Fruit fly (Drosophila melanogaster) whole organism, embryonic: ENCODE results near the gene CG14971.

Experiments used
- Abd-B ChIP-seq: fragments of 200-800 bp; sonication (Bioruptor generic); optimal IDR thresholded peaks from 2 replicates; lab custom pipeline; 2018; ENCODE audit warnings: missing biosample characterization, mild to moderate bottlenecking, missing genetic modification characterization, moderate library complexity
- Adf1 ChIP-seq: fragments of 200-800 bp; sonication (Bioruptor generic); IDR thresholded peaks from 2 replicates; pipeline ENCODE4 v1.3.6; 2022; ENCODE audit warnings: missing biosample characterization, missing genetic modification characterization
- Atf-2 ChIP-seq: fragments of 200-800 bp; sonication (Bioruptor generic); optimal IDR thresholded peaks from 2 replicates; lab custom pipeline; 2016; ENCODE audit warnings: missing biosample characterization, missing genetic modification characterization
- C15 ChIP-seq: fragments of 200-800 bp; sonication (Bioruptor generic); IDR thresholded peaks from 3 replicates; pipeline ENCODE4 v1.3.6; 2022; ENCODE audit warnings: missing biosample characterization, missing genetic modification characterization
- CG10431 ChIP-seq: fragments of 200-800 bp; sonication (Bioruptor generic); optimal IDR thresholded peaks from 3 replicates; lab custom pipeline; 2018; ENCODE audit warnings: missing biosample characterization, mild to moderate bottlenecking, missing genetic modification characterization
- CG12219 ChIP-seq: fragments of 200-800 bp; sonication (Bioruptor generic); optimal IDR thresholded peaks from 3 replicates; lab custom pipeline; 2018; ENCODE audit warnings: missing biosample characterization, mild to moderate bottlenecking, missing genetic modification characterization
- CG13287 ChIP-seq: fragments of 200-800 bp; sonication (Bioruptor generic); IDR thresholded peaks from 2 replicates; pipeline ENCODE4 v1.3.6; 2022; ENCODE audit warnings: missing biosample characterization, missing genetic modification characterization; ENCODE audit not compliant: partially characterized antibody
- CG17186 ChIP-seq: fragments of 200-800 bp; sonication (Bioruptor generic); optimal IDR thresholded peaks from 3 replicates; lab custom pipeline; 2017; ENCODE audit warnings: missing biosample characterization, missing genetic modification reagents, missing genetic modification characterization
- CG18599 ChIP-seq: fragments of 200-800 bp; sonication (Bioruptor generic); optimal IDR thresholded peaks from 3 replicates; lab custom pipeline; 2017; ENCODE audit warnings: missing biosample characterization, missing genetic modification characterization, mild to moderate bottlenecking, moderate library complexity, missing genetic modification reagents
- CG2116 ChIP-seq: fragments of 200-800 bp; sonication (Bioruptor generic); optimal IDR thresholded peaks from 3 replicates; lab custom pipeline; 2018; ENCODE audit warnings: missing biosample characterization, mild to moderate bottlenecking, missing genetic modification characterization
- CG32767 ChIP-seq: fragments of 200-800 bp; sonication (Bioruptor generic); IDR thresholded peaks from 2 replicates; pipeline ENCODE4 v1.3.6; 2022; ENCODE audit warnings: missing biosample characterization, missing genetic modification characterization
- CG6654 ChIP-seq: fragments of 200-800 bp; sonication (Bioruptor generic); optimal IDR thresholded peaks from 2 replicates; lab custom pipeline; 2017; ENCODE audit warnings: missing biosample characterization, mild to moderate bottlenecking, missing genetic modification characterization
- CG6683 ChIP-seq: fragments of 200-800 bp; sonication (Bioruptor generic); optimal IDR thresholded peaks from 2 replicates; lab custom pipeline; 2017; ENCODE audit warnings: missing biosample characterization, mild to moderate bottlenecking, missing genetic modification characterization, missing genetic modification reagents
- CG6689 ChIP-seq: fragments of 200-800 bp; sonication (Bioruptor generic); IDR thresholded peaks from 2 replicates; pipeline ENCODE4 v1.3.6; 2022; ENCODE audit warnings: missing biosample characterization, missing genetic modification characterization
- CG6854 ChIP-seq: fragments of 200-800 bp; sonication (Bioruptor generic); optimal IDR thresholded peaks from 3 replicates; lab custom pipeline; 2017; ENCODE audit warnings: missing biosample characterization, mild to moderate bottlenecking, missing genetic modification characterization
- CG7357 ChIP-seq: fragments of 200-800 bp; sonication (Bioruptor generic); IDR thresholded peaks from 3 replicates; pipeline ENCODE4 v1.3.6; 2022; ENCODE audit warnings: missing biosample characterization, missing genetic modification characterization
- CG9797 ChIP-seq: fragments of 200-800 bp; sonication (Bioruptor generic); optimal IDR thresholded peaks from 3 replicates; lab custom pipeline; 2018; ENCODE audit warnings: missing biosample characterization, mild to moderate bottlenecking, missing genetic modification characterization
- CG9817 ChIP-seq: fragments of 200-800 bp; sonication (Bioruptor generic); optimal IDR thresholded peaks from 2 replicates; lab custom pipeline; 2018; ENCODE audit warnings: missing biosample characterization, mild to moderate bottlenecking, missing genetic modification characterization, moderate library complexity
- CoRest ChIP-seq: fragments of 200-800 bp; sonication (Bioruptor generic); optimal IDR thresholded peaks from 3 replicates; lab custom pipeline; 2018; ENCODE audit warnings: missing biosample characterization, mild to moderate bottlenecking, missing genetic modification characterization, moderate library complexity
- Doc3 ChIP-seq: fragments of 200-800 bp; sonication (Bioruptor generic); IDR thresholded peaks from 3 replicates; pipeline ENCODE4 v1.3.6; 2022; ENCODE audit warnings: missing biosample characterization, missing genetic modification characterization; ENCODE audit not compliant: partially characterized antibody
- Gsc ChIP-seq: fragments of 200-800 bp; sonication (Bioruptor generic); IDR thresholded peaks from 2 replicates; pipeline ENCODE4 v1.3.6; 2022; ENCODE audit warnings: missing biosample characterization, missing genetic modification characterization
- HmgD ChIP-seq: fragments of 200-800 bp; sonication (Bioruptor generic); optimal IDR thresholded peaks from 3 replicates; lab custom pipeline; 2016; ENCODE audit warnings: missing biosample characterization, missing genetic modification characterization
- HmgZ ChIP-seq: fragments of 200-800 bp; sonication (Bioruptor generic); optimal IDR thresholded peaks from 2 replicates; lab custom pipeline; 2018; ENCODE audit warnings: missing biosample characterization, mild to moderate bottlenecking, missing genetic modification characterization
- Hmx ChIP-seq: fragments of 200-800 bp; sonication (Bioruptor generic); optimal IDR thresholded peaks from 2 replicates; lab custom pipeline; 2016; ENCODE audit warnings: missing biosample characterization, missing genetic modification characterization
- Neu2 ChIP-seq: fragments of 200-800 bp; sonication (Bioruptor generic); optimal IDR thresholded peaks from 3 replicates; lab custom pipeline; 2016; ENCODE audit warnings: missing biosample characterization, missing genetic modification characterization, borderline replicate concordance
- az2 ChIP-seq: fragments of 200-800 bp; sonication (Bioruptor generic); optimal IDR thresholded peaks from 3 replicates; lab custom pipeline; 2016; ENCODE audit warnings: missing biosample characterization, missing genetic modification characterization
- cato ChIP-seq: fragments of 200-800 bp; sonication (Bioruptor generic); optimal IDR thresholded peaks from 2 replicates; lab custom pipeline; 2016; ENCODE audit warnings: missing biosample characterization, missing genetic modification characterization, borderline replicate concordance
- croc ChIP-seq: fragments of 200-800 bp; sonication (Bioruptor generic); conservative IDR thresholded peaks from 3 replicates; pipeline ENCODE4 v1.3.6; 2022; ENCODE audit warnings: missing biosample characterization, missing genetic modification characterization
- crp ChIP-seq, 2 experiments: fragments of 200-800 bp; sonication (Bioruptor generic); optimal IDR thresholded peaks; 2 replicates in 1 of 2; 3 replicates in 1 of 2; lab custom pipeline; 2017; ENCODE audit warnings: missing biosample characterization in 2 of 2, missing genetic modification characterization in 2 of 2, mild to moderate bottlenecking in 1 of 2, moderate library complexity in 1 of 2
- dpn ChIP-seq, 2 experiments: fragments of 200-800 bp; sonication (Bioruptor generic); optimal IDR thresholded peaks; 3 replicates each; lab custom pipeline; 2016; ENCODE audit warnings: missing biosample characterization in 2 of 2, missing genetic modification characterization in 2 of 2
- gt ChIP-seq: fragments of 200-800 bp; sonication (Bioruptor generic); IDR thresholded peaks from 2 replicates; pipeline ENCODE4 v1.3.6; 2022; ENCODE audit warnings: missing biosample characterization, missing genetic modification characterization
- her ChIP-seq: fragments of 200-800 bp; sonication (Bioruptor generic); optimal IDR thresholded peaks from 2 replicates; lab custom pipeline; 2016; ENCODE audit warnings: missing biosample characterization, missing genetic modification characterization
- jigr1 ChIP-seq: fragments of 200-800 bp; sonication (Bioruptor generic); IDR thresholded peaks from 3 replicates; pipeline ENCODE4 v1.3.6; 2022; ENCODE audit warnings: missing biosample characterization, missing genetic modification characterization
- ken ChIP-seq: fragments of 200-800 bp; sonication (Bioruptor generic); IDR thresholded peaks from 3 replicates; pipeline ENCODE4 v1.3.6; 2022; ENCODE audit warnings: missing biosample characterization, missing genetic modification characterization
- lab ChIP-seq: fragments of 200-800 bp; sonication (Bioruptor generic); optimal IDR thresholded peaks from 3 replicates; lab custom pipeline; 2017; ENCODE audit warnings: missing biosample characterization, missing genetic modification characterization, mild to moderate bottlenecking, moderate library complexity, missing genetic modification reagents
- lilli ChIP-seq: fragments of 200-800 bp; sonication (Bioruptor generic); optimal IDR thresholded peaks from 3 replicates; lab custom pipeline; 2016; ENCODE audit warnings: missing biosample characterization, missing genetic modification characterization
- lmd ChIP-seq: fragments of 200-800 bp; sonication (Bioruptor generic); IDR thresholded peaks from 2 replicates; pipeline ENCODE4 v1.3.6; 2022; ENCODE audit warnings: missing biosample characterization, missing genetic modification characterization
- pfk ChIP-seq: fragments of 200-800 bp; sonication (Bioruptor generic); optimal IDR thresholded peaks from 2 replicates; lab custom pipeline; 2018; ENCODE audit warnings: missing biosample characterization, mild to moderate bottlenecking, missing genetic modification characterization, moderate library complexity
- pros ChIP-seq: fragments of 200-800 bp; sonication (Bioruptor generic); optimal IDR thresholded peaks from 3 replicates; lab custom pipeline; 2019; ENCODE audit warnings: missing biosample characterization, mild to moderate bottlenecking, missing genetic modification characterization, moderate library complexity
- pzg ChIP-seq: fragments of 200-800 bp; sonication (Bioruptor generic); optimal IDR thresholded peaks from 3 replicates; lab custom pipeline; 2018; ENCODE audit warnings: missing biosample characterization, mild to moderate bottlenecking, missing genetic modification characterization, moderate library complexity
- sc ChIP-seq, 3 experiments: fragments of >200 bp in 2 of 3; fragments of 200-800 bp in 1 of 3; sonication (Bioruptor generic) in 1 of 3; optimal IDR thresholded peaks; 2 replicates in 2 of 3; 3 replicates in 1 of 3; lab custom pipeline; 2017; ENCODE audit warnings: mild to moderate bottlenecking in 1 of 3, missing biosample characterization in 1 of 3, missing genetic modification characterization in 1 of 3, missing genetic modification reagents in 1 of 3
- schlank ChIP-seq: fragments of 200-800 bp; sonication (Bioruptor generic); optimal IDR thresholded peaks from 2 replicates; lab custom pipeline; 2018; ENCODE audit warnings: missing biosample characterization, mild to moderate bottlenecking, missing genetic modification characterization
- scrt ChIP-seq: fragments of 200-800 bp; sonication (Bioruptor generic); optimal IDR thresholded peaks from 2 replicates; lab custom pipeline; 2018; ENCODE audit warnings: missing biosample characterization, mild to moderate bottlenecking, missing genetic modification characterization, moderate library complexity
- tap ChIP-seq: fragments of 200-800 bp; optimal IDR thresholded peaks from 3 replicates; lab custom pipeline; 2019; ENCODE audit warnings: missing biosample characterization, mild to moderate bottlenecking, missing genetic modification characterization, moderate library complexity
- tgo ChIP-seq: fragments of 200-800 bp; sonication (Bioruptor generic); IDR thresholded peaks from 3 replicates; pipeline ENCODE4 v1.3.6; 2022; ENCODE audit warnings: missing biosample characterization, missing genetic modification characterization
- trh ChIP-seq: fragments of 200-800 bp; sonication (Bioruptor generic); optimal IDR thresholded peaks from 2 replicates; lab custom pipeline; 2016; ENCODE audit warnings: missing biosample characterization, missing genetic modification characterization
- tx ChIP-seq: fragments of 200-800 bp; sonication (Bioruptor generic); optimal IDR thresholded peaks from 2 replicates; lab custom pipeline; 2016; ENCODE audit warnings: missing biosample characterization, missing genetic modification characterization
- unc-4 ChIP-seq: fragments of 200-800 bp; sonication (Bioruptor generic); IDR thresholded peaks from 2 replicates; pipeline ENCODE4 v1.3.6; 2022; ENCODE audit warnings: missing biosample characterization, missing genetic modification characterization; ENCODE audit not compliant: partially characterized antibody

The CG14971 gene

DNA sequence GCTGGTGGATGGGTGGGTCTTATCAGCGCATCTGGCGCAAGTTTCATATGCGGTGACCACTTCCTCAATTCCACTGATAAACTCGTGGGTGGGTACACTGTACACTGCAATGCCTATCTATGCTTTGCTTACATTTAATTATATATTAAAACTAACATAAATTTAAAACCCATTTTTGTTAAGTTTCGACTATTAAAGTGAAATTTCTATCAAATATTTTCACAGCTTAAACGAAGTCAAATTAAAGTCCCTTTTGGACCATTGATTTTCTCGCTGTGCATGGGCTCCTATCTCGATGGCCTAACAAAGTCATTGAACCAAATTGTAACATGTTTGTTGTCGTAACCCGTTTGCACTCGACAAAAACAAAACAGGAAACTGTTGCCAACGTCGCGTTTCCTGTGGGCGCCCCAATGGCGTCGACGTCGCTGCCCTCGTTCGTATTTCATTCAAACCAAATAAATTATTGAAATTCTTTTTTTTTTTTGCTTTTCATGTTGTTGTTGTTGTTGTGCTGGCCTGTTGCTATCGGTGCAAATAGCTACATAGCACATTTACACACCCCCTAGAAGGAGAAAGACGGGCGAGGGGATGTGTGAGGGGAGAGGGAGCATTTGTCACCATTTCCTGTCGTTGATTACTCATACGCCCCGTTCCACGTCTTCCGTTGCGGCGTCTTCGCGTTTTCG, 38.3 kb downstream of the CG14971 start (continued):
- TF ChIP-seq CG9817 (tag; lab: Kevin White, UChicago) = peak; percentile 84
- peak; percentile 57 for TF ChIP-seq trh (GFP tag; lab: Kevin White, UChicago)
- no peak for TF ChIP-seq Gsc
- TF ChIP-seq sc (optimal IDR thresholded peaks at IDR 0.05; lab: Kevin White, UChicago) = no peak
- TF ChIP-seq sc (GFP tag; optimal IDR thresholded peaks at IDR 0.05; lab: Kevin White, UChicago) = peak; percentile 56
- TF ChIP-seq pfk = no peak
- TF ChIP-seq CG18599 = peak; percentile 87
- TF ChIP-seq lab (GFP tag; lab: Kevin White, UChicago) = peak; percentile 94
- peak; percentile 89 for TF ChIP-seq lmd (GFP tag; lab: Robert Waterston, UW)
- TF ChIP-seq scrt (GFP tag; lab: Kevin White, UChicago) = peak; percentile 76
- peak; percentile 4 for TF ChIP-seq Atf-2
- peak; percentile 82 for TF ChIP-seq HmgZ
- TF ChIP-seq CG6854 = peak; percentile 72
- no peak for TF ChIP-seq unc-4 (GFP tag; lab: Robert Waterston, UW)
- peak; percentile 75 for TF ChIP-seq CG7357 (GFP tag; lab: Robert Waterston, UW)
- peak; percentile 76 for TF ChIP-seq C15 (GFP tag; lab: Robert Waterston, UW)
- peak; percentile 10 for TF ChIP-seq CG10431 (GFP tag; lab: Kevin White, UChicago)
- TF ChIP-seq az2 = peak; percentile 74
- TF ChIP-seq Neu2 (GFP tag; lab: Kevin White, UChicago) = no peak
- TF ChIP-seq CG6689 (GFP tag; lab: Robert Waterston, UW) = peak; percentile 81
- no peak for TF ChIP-seq CG17186 (GFP tag; lab: Kevin White, UChicago)
- TF ChIP-seq CG12219 = peak; percentile 82
- peak; percentile 72; the same call in 2 of the 3 replicates for TF ChIP-seq ken (GFP tag; lab: Robert Waterston, UW)
- TF ChIP-seq CG6683 = peak; percentile 64
- TF ChIP-seq schlank = peak; percentile 12
- peak; percentile 50 for TF ChIP-seq cato (GFP tag; lab: Kevin White, UChicago)
- peak; percentile 87 for TF ChIP-seq tap
- no peak for TF ChIP-seq CG13287 (GFP tag; lab: Robert Waterston, UW)
- TF ChIP-seq HmgD (GFP tag; lab: Kevin White, UChicago) = no peak
- TF ChIP-seq CG32767 (GFP tag; lab: Robert Waterston, UW) = peak; percentile 81
- TF ChIP-seq crp (GFP tag; optimal IDR thresholded peaks at IDR 0.05; lab: Kevin White, UChicago) = peak in 1 of 2 experiments; percentile 38
- no peak for TF ChIP-seq pzg (GFP tag; lab: Kevin White, UChicago)
- TF ChIP-seq pros = no peak
- TF ChIP-seq CoRest (tag; lab: Kevin White, UChicago) = peak; percentile 91
- TF ChIP-seq gt = 0 out of 2 replicates have a peak, but pooled peaks have one; percentile 35
- TF ChIP-seq croc (GFP tag; lab: Robert Waterston, UW) = peak; percentile 58
- TF ChIP-seq Adf1 (GFP tag; lab: Robert Waterston, UW) = peak; percentile 75
- TF ChIP-seq Doc3 (GFP tag; lab: Robert Waterston, UW) = no peak
- peak; percentile 52 to 85 for TF ChIP-seq dpn (GFP tag; optimal IDR thresholded peaks at IDR 0.05; lab: Kevin White, UChicago)
- TF ChIP-seq tgo = peak; percentile 86
- TF ChIP-seq CG9797 (GFP tag; lab: Kevin White, UChicago) = no peak
- TF ChIP-seq tx (GFP tag; lab: Kevin White, UChicago) = no peak
- no peak for TF ChIP-seq her (GFP tag; lab: Kevin White, UChicago)
- no peak for TF ChIP-seq Hmx (GFP tag; lab: Kevin White, UChicago)
- TF ChIP-seq jigr1 (GFP tag; lab: Robert Waterston, UW) = no peak
- TF ChIP-seq CG6654 (GFP tag; lab: Kevin White, UChicago) = peak; percentile 37
- peak; percentile 73 for TF ChIP-seq Abd-B (GFP tag; lab: Kevin White, UChicago)
- peak; percentile 42 for TF ChIP-seq CG2116 (GFP tag; lab: Kevin White, UChicago)
- peak; percentile 83 for TF ChIP-seq lilli (GFP tag; lab: Kevin White, UChicago)
